Worm (Caenorhabditis elegans): Measurements from ENCODE around the gene epg-6.

The epg-6 gene

ce11 chrIII:10605049-10605448 lies 5.1 kb upstream of the epg-6 start, which contains the start of gene rabx-5:
TSS of gene rabx-5 (plus strand) at chrIII:10605349.
- TF ChIP-seq hsf-1 (GFP tag; IDR thresholded peaks at IDR 0.05) (no peak), ccch-3 (GFP tag; optimal IDR thresholded peaks at IDR 0.05) (no peak), lsy-27 (tag; optimal IDR thresholded peaks at IDR 0.05; ENCODE audit: borderline replicate concordance, insufficient read depth) (no peak), lin-54 (GFP tag; optimal IDR thresholded peaks at IDR 0.05) (no peak), nhr-80 (tag; optimal IDR thresholded peaks at IDR 0.05) (no peak), atf-7 (tag; optimal IDR thresholded peaks at IDR 0.05) (no peak), attf-6 (GFP tag; IDR thresholded peaks at IDR 0.05) (no peak), fkh-3 (tag; optimal IDR thresholded peaks at IDR 0.05) (no peak), F57C9.4 (tag; optimal IDR thresholded peaks at IDR 0.05) (no peak), ztf-22 (GFP tag; optimal IDR thresholded peaks at IDR 0.05) (no peak), ztf-18 (tag; optimal IDR thresholded peaks at IDR 0.05) (no peak), sptf-2 (GFP tag; optimal IDR thresholded peaks at IDR 0.05) (no peak), cebp-1 (GFP tag; IDR thresholded peaks at IDR 0.05) (no peak), cebp-1 (tag; optimal IDR thresholded peaks at IDR 0.05) (no peak), C17E4.6 (GFP tag; IDR thresholded peaks at IDR 0.05) (no peak), die-1 (tag; optimal IDR thresholded peaks at IDR 0.05) (no peak), F39B2.1 (GFP tag; IDR thresholded peaks at IDR 0.05) (no peak), nhr-90 (tag; optimal IDR thresholded peaks at IDR 0.05) (no peak), mel-28 (tag; optimal IDR thresholded peaks at IDR 0.05; ENCODE audit: borderline replicate concordance) (no peak), madf-6 (GFP tag; IDR thresholded peaks at IDR 0.05) (no peak), hrde-1 (tag; optimal IDR thresholded peaks at IDR 0.05; ENCODE audit: borderline replicate concordance) (no peak)

DNA sequence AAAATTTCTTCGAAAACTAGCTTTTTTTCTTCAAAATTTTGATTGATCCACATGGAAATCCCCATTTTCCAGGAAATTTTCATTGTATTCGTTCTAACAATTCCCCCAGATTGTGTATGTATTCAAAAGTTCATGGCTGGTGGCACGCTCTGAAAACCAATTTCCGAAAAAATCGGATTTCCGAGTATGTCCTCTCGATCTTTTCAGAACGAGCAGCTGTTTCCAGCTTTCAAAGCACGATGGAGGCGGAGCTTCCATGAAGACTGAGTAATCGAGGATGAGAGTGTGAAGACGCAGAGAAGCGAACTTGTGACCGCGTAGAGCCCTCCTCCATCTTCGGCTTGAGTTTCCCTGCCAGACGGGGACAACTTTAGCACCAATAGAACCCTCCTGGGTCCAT lies 4.3 kb upstream of the epg-6 start:
- no peak for TF ChIP-seq hrde-1 (tag; optimal IDR thresholded peaks at IDR 0.05; ENCODE audit: borderline replicate concordance)
- no peak for TF ChIP-seq die-1 (tag; optimal IDR thresholded peaks at IDR 0.05)

DNA sequence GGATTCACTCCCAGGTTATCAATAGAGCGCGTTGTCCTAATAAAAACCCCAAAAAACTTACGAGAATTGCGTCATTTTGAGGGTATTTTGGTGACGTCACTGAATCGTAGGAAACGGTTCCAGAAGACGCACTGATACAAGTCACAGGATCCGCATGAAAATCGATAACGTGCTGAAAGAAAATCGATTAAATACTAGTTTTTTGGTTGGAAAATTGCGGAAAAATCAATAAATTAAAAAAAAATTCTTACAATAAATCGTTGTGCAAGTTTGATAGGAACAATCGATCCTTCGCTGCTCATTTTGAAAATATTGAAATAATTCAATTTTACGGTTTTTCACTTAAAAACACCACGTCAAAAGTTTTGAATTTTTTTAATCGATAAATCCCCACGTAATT lies 3.3 kb upstream of the epg-6 start, which contains the start of gene Y39A1A.2:
Y39A1A.2 (minus strand) TSS at position 319 of the 400 bp plus-strand sequence.
- no peak for TF ChIP-seq F57C9.4 (tag; optimal IDR thresholded peaks at IDR 0.05)
- TF ChIP-seq hsf-1 (GFP tag; IDR thresholded peaks at IDR 0.05): no peak
- TF ChIP-seq madf-8 (GFP tag; conservative IDR thresholded peaks at IDR 0.05): no peak
- TF ChIP-seq mcd-1 (GFP tag; IDR thresholded peaks at IDR 0.05): no peak
- no peak for TF ChIP-seq B0019.2 (GFP tag; conservative IDR thresholded peaks at IDR 0.05)
- TF ChIP-seq atf-7 (tag; optimal IDR thresholded peaks at IDR 0.05): no peak
- TF ChIP-seq F49E8.2 (tag; optimal IDR thresholded peaks at IDR 0.05; ENCODE audit: insufficient read depth): no peak
- no peak for TF ChIP-seq ztf-18 (tag; optimal IDR thresholded peaks at IDR 0.05)
- TF ChIP-seq ZK185.1 (tag; optimal IDR thresholded peaks at IDR 0.05; ENCODE audit: poor library complexity, severe bottlenecking): no peak
- no peak for TF ChIP-seq nhr-27 (tag; optimal IDR thresholded peaks at IDR 0.05)
- no peak for TF ChIP-seq him-1 (tag; optimal IDR thresholded peaks at IDR 0.05)
- no peak for TF ChIP-seq T26A5.8 (tag; optimal IDR thresholded peaks at IDR 0.05)
- TF ChIP-seq mes-4 (tag; optimal IDR thresholded peaks at IDR 0.05): no peak

- TF ChIP-seq sptf-2 (GFP tag; optimal IDR thresholded peaks at IDR 0.05) (no peak), nfya-2 (GFP tag; IDR thresholded peaks at IDR 0.05) (no peak), ccch-3 (GFP tag; optimal IDR thresholded peaks at IDR 0.05) (no peak), lsy-27 (tag; optimal IDR thresholded peaks at IDR 0.05; ENCODE audit: borderline replicate concordance, insufficient read depth) (no peak), rec-8 (tag; optimal IDR thresholded peaks at IDR 0.05) (no peak), F55B11.4 (tag; optimal IDR thresholded peaks at IDR 0.05; ENCODE audit: borderline replicate concordance, insufficient read depth) (no peak), ztf-25 (GFP tag; IDR thresholded peaks at IDR 0.05) (no peak), lin-26 (GFP tag; IDR thresholded peaks at IDR 0.05) (no peak), F23B12.7 (tag; optimal IDR thresholded peaks at IDR 0.05; ENCODE audit: insufficient read depth) (no peak), sdz-38 (tag; optimal IDR thresholded peaks at IDR 0.05) (no peak), repo-1 (tag; optimal IDR thresholded peaks at IDR 0.05) (no peak), zim-3 (tag; optimal IDR thresholded peaks at IDR 0.05) (no peak), hmg-20 (GFP tag; IDR thresholded peaks at IDR 0.05) (no peak), Y56A3A.18 (GFP tag; IDR thresholded peaks at IDR 0.05) (no peak), athp-1 (tag; optimal IDR thresholded peaks at IDR 0.05) (no peak)
Measured at ce11 chrIII:10600894-10601293, 906 bp upstream of the epg-6 start.
